Fruit fly (Drosophila melanogaster) whole organism, adult: ENCODE data around the gene dls.

Experiments
- CG11617 ChIP-seq: fragments of 200-800 bp; sonication (Bioruptor generic); optimal IDR thresholded peaks from 2 replicates; lab custom pipeline; 2017; ENCODE audit warnings: mild to moderate bottlenecking, missing biosample characterization, missing genetic modification reagents, missing genetic modification characterization
- CG12768 ChIP-seq: fragments of 200-800 bp; sonication (Bioruptor generic); optimal IDR thresholded peaks from 2 replicates; lab custom pipeline; 2017; ENCODE audit warnings: missing biosample characterization, missing genetic modification characterization, mild to moderate bottlenecking, moderate library complexity, missing genetic modification reagents
- CG14711 ChIP-seq: fragments of 200-800 bp; sonication (Bioruptor generic); optimal IDR thresholded peaks from 2 replicates; lab custom pipeline; 2018; ENCODE audit warnings: missing biosample characterization, mild to moderate bottlenecking, missing genetic modification characterization, moderate library complexity
- CG1620 ChIP-seq: fragments of 200-800 bp; sonication (Bioruptor generic); optimal IDR thresholded peaks from 2 replicates; lab custom pipeline; 2016; ENCODE audit warnings: missing biosample characterization, missing genetic modification characterization
- CG33017 ChIP-seq: fragments of 200-800 bp; sonication (Bioruptor generic); optimal IDR thresholded peaks from 2 replicates; lab custom pipeline; 2018; ENCODE audit warnings: missing biosample characterization, mild to moderate bottlenecking, missing genetic modification characterization, moderate library complexity
- CG5204 ChIP-seq: fragments of 200-800 bp; sonication (Bioruptor generic); optimal IDR thresholded peaks from 2 replicates; lab custom pipeline; 2016; ENCODE audit warnings: missing biosample characterization, missing genetic modification characterization
- CG7045 ChIP-seq: fragments of 200-800 bp; sonication (Bioruptor generic); optimal IDR thresholded peaks from 2 replicates; lab custom pipeline; 2017; ENCODE audit warnings: missing biosample characterization, mild to moderate bottlenecking, missing genetic modification characterization
- CG7101 ChIP-seq: fragments of 200-800 bp; sonication (Bioruptor generic); optimal IDR thresholded peaks from 2 replicates; lab custom pipeline; 2018; ENCODE audit warnings: missing biosample characterization, mild to moderate bottlenecking, missing genetic modification characterization, moderate library complexity
- Clk ChIP-seq: fragments of 200-800 bp; sonication (Bioruptor generic); optimal IDR thresholded peaks from 2 replicates; lab custom pipeline; 2017; ENCODE audit warnings: missing biosample characterization, missing genetic modification characterization
- Crg-1 ChIP-seq: fragments of 200-800 bp; sonication (Bioruptor generic); optimal IDR thresholded peaks from 2 replicates; lab custom pipeline; 2016; ENCODE audit warnings: missing biosample characterization, missing genetic modification characterization
- Hr96 ChIP-seq: fragments of 200-800 bp; sonication (Bioruptor generic); optimal IDR thresholded peaks from 2 replicates; lab custom pipeline; 2016; ENCODE audit warnings: missing biosample characterization, missing genetic modification characterization
- Mnt ChIP-seq: fragments of 200-800 bp; sonication (Bioruptor generic); optimal IDR thresholded peaks from 2 replicates; lab custom pipeline; 2016; ENCODE audit warnings: missing biosample characterization, mild to moderate bottlenecking, missing genetic modification characterization
- bab1 ChIP-seq: fragments of 200-800 bp; sonication (Bioruptor generic); optimal IDR thresholded peaks from 3 replicates; lab custom pipeline; 2019; ENCODE audit warnings: missing biosample characterization, mild to moderate bottlenecking, missing genetic modification characterization, moderate library complexity
- cic ChIP-seq: fragments of 200-800 bp; sonication (Bioruptor generic); optimal IDR thresholded peaks from 2 replicates; lab custom pipeline; 2017; ENCODE audit warnings: missing biosample characterization, mild to moderate bottlenecking, missing genetic modification characterization, moderate library complexity
- cnc ChIP-seq, 2 experiments: fragments of >200 bp; optimal IDR thresholded peaks; 2 replicates each; lab custom pipeline; 2017
- kay ChIP-seq: fragments of 200-800 bp; sonication (Bioruptor generic); peaks from one replicate; lab custom pipeline; 2016; ENCODE audit warnings: missing biosample characterization, missing genetic modification characterization, borderline replicate concordance
- ovo ChIP-seq: fragments of 200-800 bp; sonication (Bioruptor generic); optimal IDR thresholded peaks from 2 replicates; lab custom pipeline; 2016; ENCODE audit warnings: missing biosample characterization, missing genetic modification characterization
- pad ChIP-seq: fragments of 200-800 bp; sonication (Bioruptor generic); optimal IDR thresholded peaks from 3 replicates; lab custom pipeline; 2017; ENCODE audit warnings: missing biosample characterization, missing genetic modification characterization, mild to moderate bottlenecking, moderate library complexity, missing genetic modification reagents
- tj ChIP-seq: fragments of 200-800 bp; sonication (Bioruptor generic); optimal IDR thresholded peaks from 3 replicates; lab custom pipeline; 2017; ENCODE audit warnings: missing biosample characterization, mild to moderate bottlenecking, missing genetic modification characterization, moderate library complexity
- toe ChIP-seq: fragments of 200-800 bp; sonication (Bioruptor generic); optimal IDR thresholded peaks from 2 replicates; lab custom pipeline; 2016; ENCODE audit warnings: missing biosample characterization, missing genetic modification characterization

Gene dls

DNA sequence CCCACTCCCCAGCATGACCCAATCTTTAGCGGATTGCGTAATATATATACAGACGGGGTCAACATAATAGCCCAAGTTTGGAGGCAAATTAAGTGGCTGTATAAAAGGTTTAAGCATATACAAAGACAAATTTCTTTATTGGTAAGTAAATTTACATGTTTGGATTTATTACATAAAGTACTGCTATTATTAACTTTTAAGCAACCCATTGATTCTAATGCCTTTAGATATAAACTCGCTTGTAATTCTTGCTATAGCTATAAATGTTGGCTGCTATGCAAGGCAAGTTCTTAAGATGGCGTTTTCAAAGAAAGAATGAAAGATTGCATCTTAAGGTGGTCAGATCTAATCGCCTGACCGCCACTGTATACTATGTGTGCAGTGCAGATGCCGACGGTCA is 1.4 kb downstream of the dls start:
- peak; percentile 0 for TF ChIP-seq CG5204 (GFP tag; lab: Kevin White, UChicago)
- no peak for TF ChIP-seq toe (GFP tag; lab: Kevin White, UChicago)

DNA sequence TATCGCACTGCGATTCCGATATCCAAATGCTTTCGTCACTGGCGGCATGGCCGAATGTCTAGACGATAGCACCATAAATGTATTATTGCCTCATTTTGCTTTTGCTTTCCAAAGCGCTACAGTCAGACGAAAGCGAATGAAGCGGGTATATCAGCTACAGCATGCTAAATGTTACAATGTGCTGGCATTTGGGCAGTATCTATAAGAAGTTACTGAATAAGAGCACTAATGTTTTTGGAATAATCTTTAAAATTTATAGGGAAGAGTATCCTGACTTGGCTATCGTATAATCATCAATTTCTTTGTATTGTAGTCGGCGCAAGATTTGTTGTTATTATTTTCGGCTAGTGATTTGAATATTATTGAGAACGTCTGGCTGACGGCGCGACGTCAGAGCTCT is 2.1 kb downstream of the dls start:
- no peak for TF ChIP-seq ovo (GFP tag; lab: Kevin White, UChicago)
- peak; percentile 12 for TF ChIP-seq CG7101 (tag; lab: Kevin White, UChicago)

DNA sequence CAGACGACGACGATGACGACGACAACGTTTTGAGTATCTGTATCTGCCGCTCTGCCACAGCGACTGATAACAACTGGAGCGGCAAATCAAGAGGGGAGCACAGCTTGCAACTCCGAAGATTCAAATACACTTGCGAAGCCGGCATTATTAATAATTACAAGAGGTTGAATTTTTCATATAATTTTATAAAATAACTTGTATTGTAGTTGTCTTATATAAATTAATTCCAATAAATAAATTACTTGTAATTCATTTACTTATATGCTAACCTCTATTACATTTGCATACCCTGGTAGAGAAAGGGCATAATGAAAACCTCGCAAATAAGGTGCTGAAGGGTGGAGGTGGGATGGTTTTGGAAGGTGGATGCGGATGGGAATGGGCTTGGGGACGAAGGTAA is 3.0 kb downstream of the dls start:
- TF ChIP-seq Clk (GFP tag; lab: Kevin White, UChicago) (no peak), CG5204 (GFP tag; lab: Kevin White, UChicago) (no peak), CG12768 (GFP tag; lab: Kevin White, UChicago) (no peak), CG33017 (tag; lab: Kevin White, UChicago) (no peak), bab1 (GFP tag; lab: Kevin White, UChicago) (no peak), pad (GFP tag; lab: Kevin White, UChicago) (no peak), Hr96 (no peak), CG7045 (GFP tag; lab: Kevin White, UChicago) (no peak), toe (GFP tag; lab: Kevin White, UChicago) (no peak), ovo (GFP tag; lab: Kevin White, UChicago) (no peak), tj (no peak), kay (GFP tag; lab: Kevin White, UChicago) (no peak), cnc (optimal IDR thresholded peaks at IDR 0.05; lab: Kevin White, UChicago) (no peak), CG7101 (tag; lab: Kevin White, UChicago) (no peak)

DNA sequence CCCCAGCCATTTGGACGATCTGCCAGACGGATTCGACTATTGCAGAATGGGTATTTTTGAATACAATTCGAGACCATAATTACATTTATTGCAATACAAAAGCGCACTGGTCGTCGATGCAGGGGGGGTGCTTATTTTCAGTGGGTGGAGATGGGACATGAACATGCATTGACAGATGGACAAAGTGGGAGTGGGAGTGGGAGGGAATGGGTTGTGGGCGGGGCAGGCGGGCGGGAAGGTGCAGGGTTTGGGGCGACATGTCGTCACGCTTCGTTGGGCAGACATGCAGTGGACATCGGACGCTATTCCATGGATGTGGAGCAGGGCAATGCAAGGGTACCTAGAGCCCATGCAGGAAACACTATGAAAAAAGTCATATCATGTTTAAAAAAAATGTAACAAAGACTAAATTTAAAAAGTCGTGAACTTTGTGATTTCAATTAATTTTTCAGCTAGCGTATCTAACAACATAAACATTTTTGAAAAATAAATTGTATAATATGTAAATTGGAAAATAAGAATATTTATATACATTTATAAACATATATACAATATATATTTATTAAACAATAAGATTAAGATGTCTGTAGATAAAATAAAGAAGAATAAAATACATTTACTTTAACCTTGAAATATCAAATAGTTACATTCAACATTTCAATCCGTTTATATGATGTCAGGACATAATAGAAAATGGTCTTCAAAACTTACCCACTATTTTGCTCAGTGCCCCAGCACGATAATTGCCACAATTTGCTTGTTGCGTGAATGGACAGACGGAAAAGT is 7.1 kb downstream of the dls start:
- no peak for TF ChIP-seq CG1620 (GFP tag; lab: Kevin White, UChicago)
- no peak for TF ChIP-seq kay (GFP tag; lab: Kevin White, UChicago)
- TF ChIP-seq bab1 (GFP tag; lab: Kevin White, UChicago) = no peak
- TF ChIP-seq CG12768 (GFP tag; lab: Kevin White, UChicago) = no peak
- no peak for TF ChIP-seq tj
- TF ChIP-seq Crg-1 = no peak
- no peak for TF ChIP-seq CG14711 (tag; lab: Kevin White, UChicago)
- TF ChIP-seq ovo (GFP tag; lab: Kevin White, UChicago) = no peak
- no peak for TF ChIP-seq CG7101 (tag; lab: Kevin White, UChicago)
- no peak for TF ChIP-seq cic
- no peak for TF ChIP-seq toe (GFP tag; lab: Kevin White, UChicago)
- no peak for TF ChIP-seq cnc (optimal IDR thresholded peaks at IDR 0.05; lab: Kevin White, UChicago)
- no peak for TF ChIP-seq CG11617 (GFP tag; lab: Kevin White, UChicago)
- no peak for TF ChIP-seq CG33017 (tag; lab: Kevin White, UChicago)
- TF ChIP-seq CG7045 (GFP tag; lab: Kevin White, UChicago) = no peak
- TF ChIP-seq Clk (GFP tag; lab: Kevin White, UChicago) = no peak
- no peak for TF ChIP-seq pad (GFP tag; lab: Kevin White, UChicago)
- no peak for TF ChIP-seq CG5204 (GFP tag; lab: Kevin White, UChicago)
- no peak for TF ChIP-seq Mnt (GFP tag; lab: Kevin White, UChicago)
- TF ChIP-seq Hr96 = no peak

DNA sequence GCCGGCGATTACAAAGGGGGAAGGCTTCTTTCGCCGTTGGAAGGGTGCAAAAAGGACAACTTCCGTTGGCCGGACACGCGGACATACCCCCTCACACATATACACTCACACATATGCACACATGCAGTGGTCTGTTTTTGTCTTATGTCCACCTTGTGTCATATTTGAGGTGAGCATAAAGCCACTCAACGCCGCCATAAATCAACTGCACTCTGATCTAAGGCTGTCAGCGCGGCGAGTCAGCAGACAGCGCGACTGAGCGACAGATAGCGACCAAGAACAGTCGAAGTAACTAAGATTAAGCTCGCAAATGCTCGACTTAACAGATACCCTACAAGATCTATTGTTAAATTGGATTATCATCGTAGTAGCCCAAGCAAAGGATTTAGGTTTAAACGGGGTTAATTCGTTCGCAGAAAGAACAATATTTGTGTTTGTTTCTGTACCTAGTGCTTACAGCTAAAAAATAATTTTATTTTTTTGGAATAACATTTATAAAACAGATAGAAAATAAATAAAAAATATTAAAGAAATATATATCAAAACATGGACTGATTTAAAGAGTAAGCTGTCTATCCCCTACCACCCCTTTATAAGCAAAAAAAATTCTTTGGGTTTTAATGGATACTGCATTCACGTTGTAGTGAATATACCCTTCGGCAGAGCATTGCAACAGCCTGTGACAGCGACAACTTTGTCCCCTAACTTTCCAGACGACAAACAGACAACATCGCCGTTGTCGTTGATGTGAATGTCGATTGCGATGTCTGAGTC is 7.9 kb downstream of the dls start:
- no peak for TF ChIP-seq Mnt (GFP tag; lab: Kevin White, UChicago)
- no peak for TF ChIP-seq bab1 (GFP tag; lab: Kevin White, UChicago)
- no peak for TF ChIP-seq CG11617 (GFP tag; lab: Kevin White, UChicago)
- TF ChIP-seq CG7101 (tag; lab: Kevin White, UChicago) = no peak
- TF ChIP-seq CG14711 (tag; lab: Kevin White, UChicago) = no peak
- no peak for TF ChIP-seq Clk (GFP tag; lab: Kevin White, UChicago)
- no peak for TF ChIP-seq toe (GFP tag; lab: Kevin White, UChicago)
- TF ChIP-seq CG33017 (tag; lab: Kevin White, UChicago) = no peak
- TF ChIP-seq CG12768 (GFP tag; lab: Kevin White, UChicago) = no peak
- no peak for TF ChIP-seq tj
- no peak for TF ChIP-seq Hr96
- TF ChIP-seq cic = no peak
- TF ChIP-seq CG1620 (GFP tag; lab: Kevin White, UChicago) = no peak
- no peak for TF ChIP-seq Crg-1

DNA sequence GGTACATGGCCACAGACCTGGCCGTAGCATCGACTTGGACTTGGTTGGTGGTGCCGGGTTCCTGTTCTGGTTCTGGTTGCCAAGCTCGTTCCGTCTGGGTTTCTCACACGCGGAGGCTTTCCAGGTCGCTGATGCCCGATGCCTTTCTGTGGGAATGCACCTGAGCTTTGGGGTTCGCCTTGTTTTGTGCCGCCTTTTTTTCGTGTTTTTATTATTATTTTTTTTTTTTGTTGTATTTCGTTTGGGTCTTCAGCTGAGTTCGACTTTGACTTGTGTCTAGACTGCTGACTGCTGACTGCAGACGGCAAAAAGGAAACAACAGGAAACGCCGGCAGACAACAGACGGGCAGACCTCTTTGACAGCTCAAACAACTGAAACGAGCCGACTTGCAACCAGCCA is 8.5 kb downstream of the dls start:
- TF ChIP-seq Hr96 (no peak), CG12768 (GFP tag; lab: Kevin White, UChicago) (no peak), cic (no peak), kay (GFP tag; lab: Kevin White, UChicago) (no peak), bab1 (GFP tag; lab: Kevin White, UChicago) (no peak), pad (GFP tag; lab: Kevin White, UChicago) (no peak), Clk (GFP tag; lab: Kevin White, UChicago) (no peak), CG7045 (GFP tag; lab: Kevin White, UChicago) (no peak), CG14711 (tag; lab: Kevin White, UChicago) (no peak), toe (GFP tag; lab: Kevin White, UChicago) (no peak), CG11617 (GFP tag; lab: Kevin White, UChicago) (no peak), ovo (GFP tag; lab: Kevin White, UChicago) (no peak), CG7101 (tag; lab: Kevin White, UChicago) (no peak), CG5204 (GFP tag; lab: Kevin White, UChicago) (no peak), CG33017 (tag; lab: Kevin White, UChicago) (no peak), cnc (optimal IDR thresholded peaks at IDR 0.05; lab: Kevin White, UChicago) (no peak), Mnt (GFP tag; lab: Kevin White, UChicago) (no peak)
